Worm (Caenorhabditis elegans) whole organism, midembryonic: ENCODE results near the gene lipl-4.
"Not testable (repeated sequence)": the region's sequence is repeated elsewhere in the genome, so short reads cannot be mapped to it uniquely, and the experiment has no call there.

Experiments used
- T22C8.4 ChIP-seq: fragments of 200-800 bp; sonication (Bioruptor generic); IDR thresholded peaks from 2 replicates; pipeline ENCODE4 v1.3.6; 2022; ENCODE audit warnings: missing genetic modification characterization, missing compliant biosample characterization
- cog-1 ChIP-seq: sonication (generic microtip); optimal IDR thresholded peaks from 2 replicates; lab custom pipeline; 2016; ENCODE audit warnings: missing genetic modification characterization, missing compliant biosample characterization
- flt-1 ChIP-seq: fragments of 200-800 bp; sonication (Bioruptor generic); IDR thresholded peaks from 2 replicates; pipeline ENCODE4 v1.3.6; 2022; ENCODE audit warnings: missing genetic modification characterization, missing compliant biosample characterization
- klf-2 ChIP-seq: fragments of 200-800 bp; sonication (Bioruptor generic); conservative IDR thresholded peaks from 2 replicates; pipeline ENCODE4 v1.3.6; 2022; ENCODE audit warnings: missing genetic modification reagents, missing genetic modification characterization, missing compliant biosample characterization
- med-1 ChIP-seq: sonication (generic microtip); optimal IDR thresholded peaks from 2 replicates; lab custom pipeline; 2017; ENCODE audit warnings: missing genetic modification characterization, mild to moderate bottlenecking, missing compliant biosample characterization, antibody characterized with exemption, missing genetic modification reagents; ENCODE audit not compliant: insufficient read depth
- ref-1 ChIP-seq: fragments of 200-800 bp; sonication (Bioruptor generic); conservative IDR thresholded peaks from 2 replicates; pipeline ENCODE4 v1.3.6; 2022; ENCODE audit warnings: missing genetic modification reagents, missing genetic modification characterization, missing compliant biosample characterization
- tab-1 ChIP-seq: fragments of 200-800 bp; sonication (Bioruptor generic); IDR thresholded peaks from 2 replicates; pipeline ENCODE4 v1.3.6; 2022; ENCODE audit warnings: missing genetic modification characterization, missing compliant biosample characterization
- ztf-23 ChIP-seq: fragments of 200-800 bp; sonication (Bioruptor generic); IDR thresholded peaks from 2 replicates; pipeline ENCODE4 v1.3.6; 2022; ENCODE audit warnings: missing genetic modification reagents, missing genetic modification characterization, missing compliant biosample characterization
- ztf-29 ChIP-seq: fragments of 200-800 bp; sonication (Bioruptor generic); IDR thresholded peaks from 2 replicates; pipeline ENCODE4 v1.3.6; 2022; ENCODE audit warnings: missing genetic modification reagents, missing genetic modification characterization, missing compliant biosample characterization

lipl-4 gene

ce11 chrV:6581762-6582161 is 31.8 kb downstream of the lipl-4 start, which contains the start of gene ZK1055.4:
Gene ZK1055.4 (plus strand): TSS chrV:6582062.
- not testable (repeated sequence) for TF ChIP-seq klf-2 (GFP tag; lab: Robert Waterston, UW); ztf-23 (GFP tag; lab: Robert Waterston, UW); med-1 (GFP tag; lab: Kevin White, UChicago)

- TF ChIP-seq T22C8.4 (no peak), ref-1 (GFP tag; lab: Robert Waterston, UW) (no peak), flt-1 (no peak), klf-2 (GFP tag; lab: Robert Waterston, UW) (no peak), ztf-29 (GFP tag; lab: Robert Waterston, UW) (no peak), tab-1 (no peak)
Measured at ce11 chrV:6590283-6590682, 40.3 kb downstream of the lipl-4 start, which contains the start of gene ZK1055.2. Gene ZK1055.2 (plus strand): TSS chrV:6590583.

ce11 chrV:6593700-6594244 is 43.8 kb downstream of the lipl-4 start, which contains the start of gene hcp-1:
Gene hcp-1 (plus strand): TSS chrV:6594194.
- no peak for TF ChIP-seq cog-1
- TF ChIP-seq tab-1: no peak
- TF ChIP-seq T22C8.4: no peak
- no peak for TF ChIP-seq flt-1
- no peak for TF ChIP-seq ztf-29 (GFP tag; lab: Robert Waterston, UW)
- no peak for TF ChIP-seq med-1 (GFP tag; lab: Kevin White, UChicago)
- TF ChIP-seq klf-2 (GFP tag; lab: Robert Waterston, UW): no peak
- TF ChIP-seq ztf-23 (GFP tag; lab: Robert Waterston, UW): no peak
- no peak for TF ChIP-seq ref-1 (GFP tag; lab: Robert Waterston, UW)
